Worm (Caenorhabditis elegans): ENCODE results near the gene cpna-3.

DNA sequence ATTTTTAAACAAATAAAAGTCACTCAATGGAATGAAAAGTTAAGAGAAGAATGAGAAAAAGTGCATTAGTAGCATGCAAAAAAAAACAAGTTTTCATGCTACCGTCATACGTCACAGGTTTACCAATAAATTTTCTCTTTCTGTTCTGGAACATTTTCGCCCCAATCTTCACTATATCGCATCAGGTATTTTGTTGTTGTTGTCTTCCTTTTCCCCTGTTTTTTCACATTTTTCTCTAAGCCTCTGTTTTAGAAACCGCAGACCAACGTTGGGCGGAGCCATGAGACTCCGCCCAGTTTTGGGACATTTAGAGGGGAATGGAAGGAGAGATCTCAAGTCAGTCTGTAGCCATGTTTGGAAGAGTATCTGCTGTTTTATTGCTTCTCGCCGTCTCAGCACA lies 8.3 kb upstream of the cpna-3 start, which contains the start of gene msa-1:
- TF ChIP-seq ama-1 (optimal IDR thresholded peaks at IDR 0.05): no peak
- TF ChIP-seq odd-2 (tag; optimal IDR thresholded peaks at IDR 0.05): no peak
- TF ChIP-seq ceh-2 (tag; optimal IDR thresholded peaks at IDR 0.05): no peak
- TF ChIP-seq F13H6.1 (tag; optimal IDR thresholded peaks at IDR 0.05): no peak
- TF ChIP-seq dmd-4 (tag; optimal IDR thresholded peaks at IDR 0.05; ENCODE audit: borderline replicate concordance): no peak

Data from whole organism, late embryonic.